Fruit fly (Drosophila melanogaster) whole organism, embryonic: Measurements from ENCODE around the gene Bacc.

Source experiments
- Antp ChIP-seq: fragments of 200-800 bp; sonication (Bioruptor generic); optimal IDR thresholded peaks from 3 replicates; lab custom pipeline; 2016; ENCODE audit warnings: missing biosample characterization, missing genetic modification characterization
- Atf-2 ChIP-seq: fragments of 200-800 bp; sonication (Bioruptor generic); optimal IDR thresholded peaks from 2 replicates; lab custom pipeline; 2016; ENCODE audit warnings: missing biosample characterization, missing genetic modification characterization
- CG10431 ChIP-seq: fragments of 200-800 bp; sonication (Bioruptor generic); optimal IDR thresholded peaks from 3 replicates; lab custom pipeline; 2018; ENCODE audit warnings: missing biosample characterization, mild to moderate bottlenecking, missing genetic modification characterization
- CG13287 ChIP-seq: fragments of 200-800 bp; sonication (Bioruptor generic); IDR thresholded peaks from 2 replicates; pipeline ENCODE4 v1.3.6; 2022; ENCODE audit warnings: missing biosample characterization, missing genetic modification characterization; ENCODE audit not compliant: partially characterized antibody
- CG14710 ChIP-seq: fragments of 200-800 bp; sonication (Bioruptor generic); optimal IDR thresholded peaks from 3 replicates; lab custom pipeline; 2019; ENCODE audit warnings: missing biosample characterization, mild to moderate bottlenecking, missing genetic modification characterization, moderate library complexity
- CG14860 ChIP-seq: fragments of 200-800 bp; sonication (Bioruptor generic); IDR thresholded peaks from 3 replicates; pipeline ENCODE4 v1.3.6; 2022; ENCODE audit warnings: missing biosample characterization, missing genetic modification characterization; ENCODE audit not compliant: partially characterized antibody
- CG15269 ChIP-seq: fragments of 200-800 bp; sonication (Bioruptor generic); optimal IDR thresholded peaks from 2 replicates; lab custom pipeline; 2018; ENCODE audit warnings: missing biosample characterization, mild to moderate bottlenecking, missing genetic modification characterization, moderate library complexity
- CG17186 ChIP-seq: fragments of 200-800 bp; sonication (Bioruptor generic); optimal IDR thresholded peaks from 3 replicates; lab custom pipeline; 2017; ENCODE audit warnings: missing biosample characterization, missing genetic modification reagents, missing genetic modification characterization
- CG17385 ChIP-seq: fragments of 200-800 bp; sonication (Bioruptor generic); optimal IDR thresholded peaks from 3 replicates; lab custom pipeline; 2018; ENCODE audit warnings: missing biosample characterization, mild to moderate bottlenecking, missing genetic modification characterization
- CG3726 ChIP-seq: fragments of 200-800 bp; sonication (Bioruptor generic); IDR thresholded peaks from 3 replicates; pipeline ENCODE4, ENCODE4 v1.3.6; 2022; ENCODE audit warnings: missing biosample characterization, missing genetic modification characterization
- CG4707 ChIP-seq: fragments of 200-800 bp; sonication (Bioruptor generic); optimal IDR thresholded peaks from 2 replicates; lab custom pipeline; 2018; ENCODE audit warnings: missing biosample characterization, mild to moderate bottlenecking, missing genetic modification characterization, moderate library complexity
- CG4820 ChIP-seq: fragments of 200-800 bp; sonication (Bioruptor generic); optimal IDR thresholded peaks from 3 replicates; lab custom pipeline; 2016; ENCODE audit warnings: missing biosample characterization, missing genetic modification characterization
- CG5180 ChIP-seq: fragments of 200-800 bp; sonication (Bioruptor generic); optimal IDR thresholded peaks from 3 replicates; lab custom pipeline; 2017; ENCODE audit warnings: missing biosample characterization, missing genetic modification characterization, mild to moderate bottlenecking, moderate library complexity, missing genetic modification reagents
- CG5953 ChIP-seq: fragments of 200-800 bp; sonication (Bioruptor generic); IDR thresholded peaks from 2 replicates; pipeline ENCODE4 v1.3.6; 2022; ENCODE audit warnings: missing biosample characterization, missing genetic modification characterization
- CG6175 ChIP-seq: fragments of 200-800 bp; sonication (Bioruptor generic); IDR thresholded peaks from 3 replicates; pipeline ENCODE4 v1.3.6; 2022; ENCODE audit warnings: missing biosample characterization, missing genetic modification characterization
- CG9797 ChIP-seq: fragments of 200-800 bp; sonication (Bioruptor generic); optimal IDR thresholded peaks from 3 replicates; lab custom pipeline; 2018; ENCODE audit warnings: missing biosample characterization, mild to moderate bottlenecking, missing genetic modification characterization
- E2f2 ChIP-seq: fragments of 200-800 bp; sonication (Bioruptor generic); IDR thresholded peaks from 2 replicates; pipeline ENCODE4 v1.3.6; 2022; ENCODE audit warnings: missing biosample characterization, missing genetic modification characterization
- Fer1 ChIP-seq: fragments of 200-800 bp; sonication (Bioruptor generic); optimal IDR thresholded peaks from 2 replicates; lab custom pipeline; 2017; ENCODE audit warnings: missing biosample characterization, mild to moderate bottlenecking, missing genetic modification characterization
- Gug ChIP-seq: fragments of 200-800 bp; sonication (Bioruptor generic); IDR thresholded peaks from 4 replicates; pipeline ENCODE4 v1.3.6; 2022; ENCODE audit warnings: missing biosample characterization, missing genetic modification characterization
- Hr78 ChIP-seq, 2 experiments: fragments of 200-800 bp in 1 of 2; fragments of >200 bp in 1 of 2; sonication (Bioruptor generic) in 1 of 2; optimal IDR thresholded peaks; 2 replicates each; lab custom pipeline; 2017 to 2019; ENCODE audit warnings: missing biosample characterization in 2 of 2, missing genetic modification characterization in 2 of 2, mild to moderate bottlenecking in 1 of 2, moderate library complexity in 1 of 2
- Kr ChIP-seq: fragments of 200-800 bp; sonication (Bioruptor generic); optimal IDR thresholded peaks from 2 replicates; lab custom pipeline; 2017; ENCODE audit warnings: missing biosample characterization, mild to moderate bottlenecking, missing genetic modification characterization
- Nf-YB ChIP-seq: fragments of 200-800 bp; sonication (Bioruptor generic); optimal IDR thresholded peaks from 3 replicates; lab custom pipeline; 2019; ENCODE audit warnings: missing biosample characterization, mild to moderate bottlenecking, missing genetic modification characterization, moderate library complexity
- NfI ChIP-seq: fragments of 200-800 bp; sonication (Bioruptor generic); optimal IDR thresholded peaks from 3 replicates; lab custom pipeline; 2018; ENCODE audit warnings: missing biosample characterization, mild to moderate bottlenecking, missing genetic modification characterization, moderate library complexity
- Pdp1 ChIP-seq, 2 experiments: fragments of 200-800 bp; sonication (Bioruptor generic); optimal IDR thresholded peaks; 3 replicates each; lab custom pipeline; 2016; ENCODE audit warnings: missing biosample characterization in 2 of 2, missing genetic modification characterization in 2 of 2, mild to moderate bottlenecking in 1 of 2, moderate library complexity in 1 of 2
- Usf ChIP-seq: fragments of 200-800 bp; sonication (Bioruptor generic); optimal IDR thresholded peaks from 2 replicates; lab custom pipeline; 2017; ENCODE audit warnings: missing genotype, missing biosample characterization, missing genetic modification characterization
- ap ChIP-seq: fragments of 200-800 bp; sonication (Bioruptor generic); IDR thresholded peaks from 2 replicates; pipeline ENCODE4 v1.3.6; 2022; ENCODE audit warnings: missing biosample characterization, missing genetic modification characterization
- az2 ChIP-seq: fragments of 200-800 bp; sonication (Bioruptor generic); optimal IDR thresholded peaks from 3 replicates; lab custom pipeline; 2016; ENCODE audit warnings: missing biosample characterization, missing genetic modification characterization
- bowl ChIP-seq: fragments of 200-800 bp; sonication (Bioruptor generic); IDR thresholded peaks from 2 replicates; pipeline ENCODE4 v1.3.6; 2022; ENCODE audit warnings: missing biosample characterization, missing genetic modification characterization
- cato ChIP-seq: fragments of 200-800 bp; sonication (Bioruptor generic); optimal IDR thresholded peaks from 2 replicates; lab custom pipeline; 2016; ENCODE audit warnings: missing biosample characterization, missing genetic modification characterization, borderline replicate concordance
- chif ChIP-seq, 2 experiments: fragments of 200-800 bp; sonication (Bioruptor generic); optimal IDR thresholded peaks; 3 replicates each; lab custom pipeline; 2016; ENCODE audit warnings: missing biosample characterization in 2 of 2, missing genetic modification characterization in 2 of 2
- crol ChIP-seq: fragments of 200-800 bp; sonication (Bioruptor generic); IDR thresholded peaks from 2 replicates; pipeline ENCODE4 v1.3.6; 2022; ENCODE audit warnings: missing biosample characterization, missing genetic modification characterization
- cwo ChIP-seq: fragments of 200-800 bp; sonication (Bioruptor generic); optimal IDR thresholded peaks from 3 replicates; lab custom pipeline; 2017; ENCODE audit warnings: missing biosample characterization, missing genetic modification characterization, mild to moderate bottlenecking, moderate library complexity, missing genetic modification reagents
- ewg ChIP-seq: fragments of 200-800 bp; sonication (Bioruptor generic); optimal IDR thresholded peaks from 3 replicates; lab custom pipeline; 2017; ENCODE audit warnings: mild to moderate bottlenecking, missing biosample characterization, missing genetic modification reagents, missing genetic modification characterization
- grn ChIP-seq: fragments of 200-800 bp; sonication (Bioruptor generic); optimal IDR thresholded peaks from 3 replicates; lab custom pipeline; 2017; ENCODE audit warnings: missing biosample characterization, missing genetic modification characterization
- hkb ChIP-seq, 2 experiments: fragments of 200-800 bp in 1 of 2; fragments of >200 bp in 1 of 2; sonication (Bioruptor generic) in 1 of 2; IDR thresholded peaks in 1 of 2; optimal IDR thresholded peaks in 1 of 2; 2 replicates each; pipeline versions ENCODE4 v1.3.6 to Lab custom; 2017 to 2022; ENCODE audit warnings: missing biosample characterization in 1 of 2, missing genetic modification characterization in 1 of 2
- ken ChIP-seq: fragments of 200-800 bp; sonication (Bioruptor generic); IDR thresholded peaks from 3 replicates; pipeline ENCODE4 v1.3.6; 2022; ENCODE audit warnings: missing biosample characterization, missing genetic modification characterization
- lab ChIP-seq: fragments of 200-800 bp; sonication (Bioruptor generic); optimal IDR thresholded peaks from 3 replicates; lab custom pipeline; 2017; ENCODE audit warnings: missing biosample characterization, missing genetic modification characterization, mild to moderate bottlenecking, moderate library complexity, missing genetic modification reagents
- nau ChIP-seq: fragments of 200-800 bp; sonication (Bioruptor generic); optimal IDR thresholded peaks from 3 replicates; lab custom pipeline; 2017; ENCODE audit warnings: missing biosample characterization, mild to moderate bottlenecking, missing genetic modification characterization, missing genetic modification reagents
- nom ChIP-seq: fragments of 200-800 bp; sonication (Bioruptor generic); optimal IDR thresholded peaks from 2 replicates; lab custom pipeline; 2017; ENCODE audit warnings: missing biosample characterization, missing genetic modification characterization, mild to moderate bottlenecking, moderate library complexity, missing genetic modification reagents
- sens ChIP-seq: fragments of 200-800 bp; sonication (Bioruptor generic); peaks from one replicate; lab custom pipeline; 2016; ENCODE audit warnings: missing biosample characterization, missing genetic modification characterization
- toy ChIP-seq: fragments of 200-800 bp; sonication (Bioruptor generic); IDR thresholded peaks from 2 replicates; pipeline ENCODE4 v1.3.6; 2022; ENCODE audit warnings: missing biosample characterization, missing genetic modification characterization
- trh ChIP-seq: fragments of 200-800 bp; sonication (Bioruptor generic); optimal IDR thresholded peaks from 2 replicates; lab custom pipeline; 2016; ENCODE audit warnings: missing biosample characterization, missing genetic modification characterization
- ttk ChIP-seq: fragments of 200-800 bp; sonication (Bioruptor generic); IDR thresholded peaks from 2 replicates; pipeline ENCODE4 v2.1.2; 2022; ENCODE audit warnings: missing biosample characterization, missing genetic modification characterization
- tx ChIP-seq: fragments of 200-800 bp; sonication (Bioruptor generic); optimal IDR thresholded peaks from 2 replicates; lab custom pipeline; 2016; ENCODE audit warnings: missing biosample characterization, missing genetic modification characterization
- usp ChIP-seq: fragments of >200 bp; optimal IDR thresholded peaks from 2 replicates; lab custom pipeline; 2017; ENCODE audit warnings: missing biosample characterization, missing genetic modification characterization
- vfl ChIP-seq: fragments of 200-800 bp; sonication (Bioruptor generic); optimal IDR thresholded peaks from 2 replicates; lab custom pipeline; 2016; ENCODE audit warnings: missing biosample characterization, missing genetic modification characterization
- vnd ChIP-seq: fragments of 200-800 bp; sonication (Bioruptor generic); IDR thresholded peaks from 3 replicates; pipeline ENCODE4 v1.3.6; 2022; ENCODE audit warnings: missing biosample characterization, missing genetic modification characterization; ENCODE audit not compliant: partially characterized antibody
- wor ChIP-seq: fragments of 200-800 bp; sonication (Bioruptor generic); IDR thresholded peaks from 2 replicates; pipeline ENCODE4 v1.3.6; 2022; ENCODE audit warnings: missing biosample characterization, missing genetic modification characterization

The Bacc gene

DNA sequence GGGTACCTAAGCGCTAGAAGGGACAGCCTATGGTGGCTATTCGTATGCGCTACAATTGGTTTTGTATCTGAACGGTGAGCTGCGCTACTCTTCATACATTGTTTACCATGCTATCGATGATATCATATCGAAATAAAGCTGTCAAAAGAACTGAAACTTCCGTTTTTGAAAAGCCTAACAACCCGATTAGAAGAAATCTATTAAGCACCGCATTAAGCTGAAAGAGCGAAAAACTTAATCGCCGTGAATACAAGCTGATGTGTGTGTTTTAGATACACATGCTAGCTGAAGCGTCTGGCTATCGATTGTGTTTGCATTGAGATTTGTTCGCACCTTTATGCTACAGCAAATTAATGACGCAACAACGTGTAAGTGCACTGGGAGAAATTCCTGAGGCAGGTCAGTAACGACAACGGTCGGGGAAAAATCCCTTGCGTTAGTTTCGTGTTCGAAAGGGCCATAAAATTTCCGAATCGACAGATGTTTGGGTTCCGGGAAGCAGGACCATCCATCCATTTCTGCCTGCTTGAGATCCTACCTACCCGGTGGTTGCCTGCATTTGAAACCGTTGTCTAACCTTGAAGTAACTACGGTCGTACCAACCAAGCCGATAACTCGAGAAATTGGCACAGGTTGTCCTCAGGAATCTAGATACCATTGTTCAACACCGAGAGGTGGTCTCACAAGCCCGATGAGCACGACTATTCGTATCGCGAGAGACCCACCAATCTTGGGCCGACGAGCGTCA, 1.7 kb upstream of the Bacc start (continued):
- peak; percentile 34 for TF ChIP-seq CG9797 (GFP tag; lab: Kevin White, UChicago)
- TF ChIP-seq vfl (GFP tag; lab: Kevin White, UChicago): peak; percentile 57
- TF ChIP-seq Fer1 (GFP tag; lab: Kevin White, UChicago): peak; percentile 86
- TF ChIP-seq Atf-2 (GFP tag; lab: Kevin White, UChicago): peak; percentile 57
- no peak for TF ChIP-seq CG17186
- peak; percentile 16 for TF ChIP-seq trh (GFP tag; lab: Kevin White, UChicago)
- no peak for TF ChIP-seq bowl
- TF ChIP-seq CG4707 (GFP tag; lab: Kevin White, UChicago): peak; percentile 30
- TF ChIP-seq toy: no peak
- TF ChIP-seq sens (GFP tag; lab: Kevin White, UChicago): peak; percentile 94
- TF ChIP-seq wor (GFP tag; lab: Robert Waterston, UW): no peak
- no peak for TF ChIP-seq vnd
- peak; percentile 65 for TF ChIP-seq CG14710 (tag; lab: Kevin White, UChicago)
- TF ChIP-seq nom (GFP tag; lab: Kevin White, UChicago): peak; percentile 2
- TF ChIP-seq CG17385: peak; percentile 69
- peak; percentile 69 for TF ChIP-seq Usf
- TF ChIP-seq grn: peak; percentile 78
- no peak for TF ChIP-seq usp (GFP tag; lab: Kevin White, UChicago)
- TF ChIP-seq tx (GFP tag; lab: Kevin White, UChicago): peak; percentile 61
- peak; percentile 70 for TF ChIP-seq NfI (GFP tag; lab: Kevin White, UChicago)
- TF ChIP-seq chif (GFP tag; optimal IDR thresholded peaks at IDR 0.05; lab: Kevin White, UChicago): peak; percentile 17 to 76
- TF ChIP-seq Kr (GFP tag; lab: Kevin White, UChicago): no peak
- no peak for TF ChIP-seq E2f2 (GFP tag; lab: Robert Waterston, UW)
- peak; percentile 89 for TF ChIP-seq CG15269 (tag; lab: Kevin White, UChicago)
- peak; percentile 88 for TF ChIP-seq Gug (GFP tag; lab: Robert Waterston, UW)
- TF ChIP-seq CG6175 (GFP tag; lab: Robert Waterston, UW): no peak
- no peak for TF ChIP-seq cato
- peak; percentile 87 for TF ChIP-seq Antp
- no peak for TF ChIP-seq CG10431
- peak; percentile 35 for TF ChIP-seq Nf-YB
- no peak for TF ChIP-seq CG13287 (GFP tag; lab: Robert Waterston, UW)
- peak; percentile 80 for TF ChIP-seq nau (GFP tag; lab: Kevin White, UChicago)
- TF ChIP-seq CG5953 (GFP tag; lab: Robert Waterston, UW): no peak
- no peak for TF ChIP-seq ken (GFP tag; lab: Robert Waterston, UW)
- peak; percentile 73 for TF ChIP-seq CG4820 (GFP tag; lab: Kevin White, UChicago)
- peak; percentile 63 for TF ChIP-seq CG5180
- TF ChIP-seq az2 (GFP tag; lab: Kevin White, UChicago): peak; percentile 74
- peak; percentile 84 to 98 for TF ChIP-seq Pdp1 (GFP tag; optimal IDR thresholded peaks at IDR 0.05; lab: Kevin White, UChicago)
- peak; percentile 88 for TF ChIP-seq cwo (GFP tag; lab: Kevin White, UChicago)
- peak in 1 of 2 experiments; percentile 49 for TF ChIP-seq Hr78 (GFP tag; optimal IDR thresholded peaks at IDR 0.05; lab: Kevin White, UChicago)
- no peak for TF ChIP-seq crol
- no peak for TF ChIP-seq CG14860
- TF ChIP-seq ewg (GFP tag; lab: Kevin White, UChicago): peak; percentile 54
- TF ChIP-seq lab (GFP tag; lab: Kevin White, UChicago): peak; percentile 95
- TF ChIP-seq hkb (optimal IDR thresholded peaks at IDR 0.05; lab: Kevin White, UChicago): no peak
- TF ChIP-seq hkb (GFP tag; IDR thresholded peaks at IDR 0.05; lab: Robert Waterston, UW): no peak
- no peak for TF ChIP-seq ap (GFP tag; lab: Robert Waterston, UW)
- TF ChIP-seq ttk (GFP tag; lab: Robert Waterston, UW): no peak
- TF ChIP-seq CG3726: no peak
